Worm (Caenorhabditis elegans): ENCODE measurements around the gene Y94H6A.5.

The Y94H6A.5 gene

DNA sequence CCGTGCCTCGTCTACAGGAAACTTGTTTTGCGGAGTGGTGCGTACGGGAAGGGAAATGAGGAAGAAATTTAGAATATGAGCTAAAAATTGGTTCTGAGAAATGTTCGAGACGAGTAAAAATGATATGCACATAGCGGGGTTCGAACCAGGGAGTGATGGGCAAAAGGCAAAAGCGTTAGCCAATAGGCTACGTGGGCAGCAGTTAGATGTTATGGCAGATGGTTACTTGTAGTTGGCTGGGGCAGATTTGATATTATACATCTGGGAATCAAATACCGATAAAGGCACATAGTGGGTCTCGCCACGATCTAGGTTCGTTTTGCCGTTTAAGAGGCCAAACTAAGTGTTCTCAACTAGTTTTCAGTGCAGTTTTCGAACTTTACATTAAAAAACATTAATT, 46.5 kb downstream of the Y94H6A.5 start (continued):
- TF ChIP-seq ceh-20 (GFP tag; IDR thresholded peaks at IDR 0.05) (peak; percentile 53; the same call in 1 of the 2 replicates), nhr-28 (tag; optimal IDR thresholded peaks at IDR 0.05) (no peak), ceh-44 (GFP tag; IDR thresholded peaks at IDR 0.05) (peak; percentile 30; the same call in 1 of the 2 replicates), ctbp-1 (GFP tag; IDR thresholded peaks at IDR 0.05) (peak; percentile 65), ces-1 (GFP tag; optimal IDR thresholded peaks at IDR 0.05) (no peak), spr-1 (tag; optimal IDR thresholded peaks at IDR 0.05) (no peak), spr-3 (GFP tag; optimal IDR thresholded peaks at IDR 0.05) (peak; percentile 14), F26F4.8 (GFP tag; conservative IDR thresholded peaks at IDR 0.05) (peak; percentile 83), daf-8 (GFP tag; IDR thresholded peaks at IDR 0.05) (0 out of 2 replicates have a peak, but pooled peaks have one; percentile 47), lin-13 (GFP tag; optimal IDR thresholded peaks at IDR 0.05) (peak; percentile 49), dmd-6 (GFP tag; IDR thresholded peaks at IDR 0.05) (no peak; the same call in 1 of the 2 replicates), saeg-2 (GFP tag; IDR thresholded peaks at IDR 0.05) (no peak), egl-27 (tag; optimal IDR thresholded peaks at IDR 0.05) (no peak), ceh-28 (tag; optimal IDR thresholded peaks at IDR 0.05) (no peak), T26A8.4 (GFP tag; IDR thresholded peaks at IDR 0.05) (0 out of 2 replicates have a peak, but pooled peaks have one; percentile 12), aly-2 (tag; optimal IDR thresholded peaks at IDR 0.05) (no peak), duxl-1 (tag; optimal IDR thresholded peaks at IDR 0.05; ENCODE audit: poor library complexity) (peak; percentile 73), nhr-102 (tag; optimal IDR thresholded peaks at IDR 0.05) (peak; percentile 13), sdz-12 (GFP tag; optimal IDR thresholded peaks at IDR 0.05) (no peak), arid-1 (GFP tag; conservative IDR thresholded peaks at IDR 0.05) (peak; percentile 65; the same call in 1 of the 2 replicates), lir-3 (tag; optimal IDR thresholded peaks at IDR 0.05) (no peak), ama-1 (optimal IDR thresholded peaks at IDR 0.05) (no peak), F49E8.2 (tag; optimal IDR thresholded peaks at IDR 0.05; ENCODE audit: borderline replicate concordance) (no peak), mep-1 (tag; optimal IDR thresholded peaks at IDR 0.05) (no peak), nhr-25 (tag; optimal IDR thresholded peaks at IDR 0.05; ENCODE audit: borderline replicate concordance, insufficient read depth) (no peak), ztf-11 (tag; optimal IDR thresholded peaks at IDR 0.05) (no peak), nhr-10 (tag; optimal IDR thresholded peaks at IDR 0.05) (no peak), Y5F2A.4 (GFP tag; optimal IDR thresholded peaks at IDR 0.05) (peak; percentile 27), tra-1 (GFP tag; IDR thresholded peaks at IDR 0.05) (peak; percentile 33; the same call in 1 of the 2 replicates), skn-1 (tag; optimal IDR thresholded peaks at IDR 0.05) (no peak), ceh-82 (tag; optimal IDR thresholded peaks at IDR 0.05) (no peak), zip-2 (tag; optimal IDR thresholded peaks at IDR 0.05) (no peak), madf-9 (GFP tag; conservative IDR thresholded peaks at IDR 0.05) (peak; percentile 63; the same call in 1 of the 2 replicates), zag-1 (tag; optimal IDR thresholded peaks at IDR 0.05) (no peak), nhr-111 (GFP tag; optimal IDR thresholded peaks at IDR 0.05) (no peak), set-16 (GFP tag; IDR thresholded peaks at IDR 0.05) (no peak), fos-1 (tag; optimal IDR thresholded peaks at IDR 0.05) (no peak), daf-19 (GFP tag; conservative IDR thresholded peaks at IDR 0.05) (peak; percentile 80), snpc-1.2 (GFP tag; IDR thresholded peaks at IDR 0.05) (peak; percentile 72), nhr-48 (tag; optimal IDR thresholded peaks at IDR 0.05) (no peak), jun-1 (tag; optimal IDR thresholded peaks at IDR 0.05) (no peak), R02D3.7 (tag; optimal IDR thresholded peaks at IDR 0.05) (no peak), mdl-1 (tag; optimal IDR thresholded peaks at IDR 0.05) (no peak), mdt-29 (GFP tag; IDR thresholded peaks at IDR 0.05) (no peak), nhr-11 (tag; optimal IDR thresholded peaks at IDR 0.05) (no peak), rbr-2 (tag; optimal IDR thresholded peaks at IDR 0.05) (no peak), F37D6.2 (tag; optimal IDR thresholded peaks at IDR 0.05) (no peak), unc-130 (GFP tag; optimal IDR thresholded peaks at IDR 0.05) (peak; percentile 31), nhr-6 (tag; optimal IDR thresholded peaks at IDR 0.05) (no peak), F10B5.3 (tag; optimal IDR thresholded peaks at IDR 0.05) (no peak), zip-11 (GFP tag; IDR thresholded peaks at IDR 0.05) (no peak), zfp-2 (tag; optimal IDR thresholded peaks at IDR 0.05) (peak; percentile 11)

All from whole organism, L4 larva.